Fruit fly (Drosophila melanogaster) whole organism, embryonic: ENCODE measurements around the gene CG12057.

Experiments used
- Abd-B ChIP-seq: fragments of 200-800 bp; sonication (Bioruptor generic); optimal IDR thresholded peaks from 2 replicates; lab custom pipeline; 2018; ENCODE audit warnings: missing biosample characterization, mild to moderate bottlenecking, missing genetic modification characterization, moderate library complexity
- CG10462 ChIP-seq: fragments of 200-800 bp; sonication (Bioruptor generic); optimal IDR thresholded peaks from 2 replicates; lab custom pipeline; 2016; ENCODE audit warnings: missing biosample characterization, missing genetic modification characterization
- CG12104 ChIP-seq: fragments of 200-800 bp; sonication (Bioruptor generic); optimal IDR thresholded peaks from 3 replicates; lab custom pipeline; 2016; ENCODE audit warnings: missing biosample characterization, missing genetic modification characterization
- CG13624 ChIP-seq: fragments of 200-800 bp; sonication (Bioruptor generic); optimal IDR thresholded peaks from 2 replicates; lab custom pipeline; 2016; ENCODE audit warnings: missing biosample characterization, missing genetic modification characterization
- CG13894 ChIP-seq: fragments of 200-800 bp; sonication (Bioruptor generic); optimal IDR thresholded peaks from 3 replicates; lab custom pipeline; 2018; ENCODE audit warnings: missing biosample characterization, mild to moderate bottlenecking, missing genetic modification characterization, moderate library complexity
- CG1529 ChIP-seq: fragments of 200-800 bp; sonication (Bioruptor generic); optimal IDR thresholded peaks from 3 replicates; lab custom pipeline; 2018; ENCODE audit warnings: missing biosample characterization, missing genetic modification characterization
- CG17328 ChIP-seq: fragments of 200-800 bp; sonication (Bioruptor generic); IDR thresholded peaks from 2 replicates; pipeline ENCODE4 v1.3.6; 2022; ENCODE audit warnings: missing biosample characterization, missing genetic modification characterization
- CG17359 ChIP-seq: fragments of 200-800 bp; sonication (Bioruptor generic); optimal IDR thresholded peaks from 3 replicates; lab custom pipeline; 2018; ENCODE audit warnings: missing biosample characterization, mild to moderate bottlenecking, missing genetic modification characterization, moderate library complexity
- CG17802 ChIP-seq: fragments of 200-800 bp; sonication (Bioruptor generic); optimal IDR thresholded peaks from 2 replicates; lab custom pipeline; 2018; ENCODE audit warnings: missing biosample characterization, mild to moderate bottlenecking, missing genetic modification characterization, moderate library complexity
- CG1792 ChIP-seq: fragments of 200-800 bp; sonication (Bioruptor generic); optimal IDR thresholded peaks from 2 replicates; lab custom pipeline; 2016; ENCODE audit warnings: missing biosample characterization, missing genetic modification characterization
- CG2875 ChIP-seq: fragments of 200-800 bp; sonication (Bioruptor generic); optimal IDR thresholded peaks from 2 replicates; lab custom pipeline; 2017; ENCODE audit warnings: missing biosample characterization, mild to moderate bottlenecking, missing genetic modification characterization, missing genetic modification reagents
- CG34376 ChIP-seq: fragments of 200-800 bp; sonication (Bioruptor generic); optimal IDR thresholded peaks from 2 replicates; lab custom pipeline; 2018; ENCODE audit warnings: missing biosample characterization, mild to moderate bottlenecking, missing genetic modification characterization
- CG3995 ChIP-seq: fragments of 200-800 bp; sonication (Bioruptor generic); optimal IDR thresholded peaks from 3 replicates; lab custom pipeline; 2016; ENCODE audit warnings: missing biosample characterization, missing genetic modification characterization
- CG7556 ChIP-seq: fragments of 200-800 bp; sonication (Bioruptor generic); optimal IDR thresholded peaks from 2 replicates; lab custom pipeline; 2017; ENCODE audit warnings: missing biosample characterization, mild to moderate bottlenecking, missing genetic modification characterization
- CG8478 ChIP-seq: fragments of >200 bp; optimal IDR thresholded peaks from 2 replicates; lab custom pipeline; 2018
- CG9797 ChIP-seq: fragments of 200-800 bp; sonication (Bioruptor generic); optimal IDR thresholded peaks from 3 replicates; lab custom pipeline; 2018; ENCODE audit warnings: missing biosample characterization, mild to moderate bottlenecking, missing genetic modification characterization
- CTCF ChIP-seq: fragments of 200-800 bp; sonication (Bioruptor generic); optimal IDR thresholded peaks from 2 replicates; lab custom pipeline; 2017; ENCODE audit warnings: missing biosample characterization, mild to moderate bottlenecking, missing genetic modification characterization, moderate library complexity
- CkIIα-i1 ChIP-seq: fragments of 200-800 bp; sonication (Bioruptor generic); IDR thresholded peaks from 2 replicates; pipeline ENCODE4 v1.3.6; 2022; ENCODE audit warnings: missing biosample characterization, missing genetic modification characterization
- Dbx ChIP-seq: fragments of 200-800 bp; sonication (Bioruptor generic); IDR thresholded peaks from 3 replicates; pipeline ENCODE4 v1.3.6; 2022; ENCODE audit warnings: missing biosample characterization, missing genetic modification characterization
- Fer2 ChIP-seq: fragments of 200-800 bp; sonication (Bioruptor generic); optimal IDR thresholded peaks from 2 replicates; lab custom pipeline; 2018; ENCODE audit warnings: missing biosample characterization, mild to moderate bottlenecking, missing genetic modification characterization, moderate library complexity
- GATAe ChIP-seq: fragments of 200-800 bp; sonication (Bioruptor generic); conservative IDR thresholded peaks from 2 replicates; pipeline ENCODE4 v1.3.6; 2022; ENCODE audit warnings: missing biosample characterization, missing genetic modification characterization
- Hr3 ChIP-seq: fragments of 200-800 bp; sonication (Bioruptor generic); optimal IDR thresholded peaks from 3 replicates; lab custom pipeline; 2016; ENCODE audit warnings: missing biosample characterization, missing genetic modification characterization
- Hr51 ChIP-seq, 2 experiments: fragments of 200-800 bp; sonication (Bioruptor generic); optimal IDR thresholded peaks; 2 replicates in 1 of 2; 3 replicates in 1 of 2; lab custom pipeline; 2016 to 2018; ENCODE audit warnings: missing biosample characterization in 2 of 2, missing genetic modification characterization in 2 of 2, mild to moderate bottlenecking in 1 of 2, moderate library complexity in 1 of 2
- Jarid2 ChIP-seq: fragments of 200-800 bp; sonication (Bioruptor generic); optimal IDR thresholded peaks from 3 replicates; lab custom pipeline; 2017; ENCODE audit warnings: mild to moderate bottlenecking, missing biosample characterization, missing genetic modification reagents, missing genetic modification characterization
- Mrtf ChIP-seq: fragments of 200-800 bp; sonication (Bioruptor generic); IDR thresholded peaks from 3 replicates; pipeline ENCODE4 v1.3.6; 2022; ENCODE audit warnings: missing biosample characterization, missing genetic modification characterization
- NFAT ChIP-seq: fragments of 200-800 bp; sonication (Bioruptor generic); IDR thresholded peaks from 2 replicates; pipeline ENCODE4 v1.3.6; 2022; ENCODE audit warnings: missing biosample characterization, missing genetic modification characterization
- Pdp1 ChIP-seq, 2 experiments: fragments of 200-800 bp; sonication (Bioruptor generic); optimal IDR thresholded peaks; 3 replicates each; lab custom pipeline; 2016; ENCODE audit warnings: missing biosample characterization in 2 of 2, missing genetic modification characterization in 2 of 2, mild to moderate bottlenecking in 1 of 2, moderate library complexity in 1 of 2
- Ptx1 ChIP-seq: fragments of 200-800 bp; sonication (Bioruptor generic); IDR thresholded peaks from 2 replicates; pipeline ENCODE4 v1.3.6; 2022; ENCODE audit warnings: missing biosample characterization, missing genetic modification characterization
- Stat92E ChIP-seq, 3 experiments: fragments of >200 bp in 2 of 3; fragments of 200-800 bp in 1 of 3; sonication (Bioruptor generic) in 1 of 3; optimal IDR thresholded peaks; 2 replicates each; lab custom pipeline; 2017 to 2019; ENCODE audit warnings: missing biosample characterization in 3 of 3, missing genetic modification characterization in 3 of 3, mild to moderate bottlenecking in 1 of 3, moderate library complexity in 1 of 3
- Usf ChIP-seq: fragments of 200-800 bp; sonication (Bioruptor generic); optimal IDR thresholded peaks from 2 replicates; lab custom pipeline; 2017; ENCODE audit warnings: missing genotype, missing biosample characterization, missing genetic modification characterization
- ase ChIP-seq: fragments of 200-800 bp; sonication (Bioruptor generic); IDR thresholded peaks from 3 replicates; pipeline ENCODE4 v1.3.6; 2022; ENCODE audit warnings: missing biosample characterization, missing genetic modification characterization
- ato ChIP-seq: fragments of 200-800 bp; sonication (Bioruptor generic); IDR thresholded peaks from 2 replicates; pipeline ENCODE4 v1.3.6; 2022; ENCODE audit warnings: missing biosample characterization, missing genetic modification characterization; ENCODE audit not compliant: partially characterized antibody
- caup ChIP-seq: fragments of 200-800 bp; sonication (Bioruptor generic); optimal IDR thresholded peaks from 3 replicates; lab custom pipeline; 2017; ENCODE audit warnings: missing biosample characterization, mild to moderate bottlenecking, missing genetic modification characterization, moderate library complexity; ENCODE audit not compliant: severe bottlenecking
- chinmo ChIP-seq: fragments of 200-800 bp; sonication (Bioruptor generic); IDR thresholded peaks from 4 replicates; pipeline ENCODE4 v1.3.6; 2022; ENCODE audit warnings: missing biosample characterization, missing genetic modification characterization; ENCODE audit not compliant: partially characterized antibody
- ci ChIP-seq: fragments of 200-800 bp; sonication (Bioruptor generic); IDR thresholded peaks from 3 replicates; pipeline ENCODE4 v1.3.6; 2022; ENCODE audit warnings: missing biosample characterization, missing genetic modification characterization
- exex ChIP-seq: fragments of 200-800 bp; sonication (Bioruptor generic); optimal IDR thresholded peaks from 4 replicates; lab custom pipeline; 2018; ENCODE audit warnings: missing biosample characterization, mild to moderate bottlenecking, missing genetic modification characterization, moderate library complexity
- eyg ChIP-seq: fragments of 200-800 bp; sonication (Bioruptor generic); optimal IDR thresholded peaks from 3 replicates; lab custom pipeline; 2016; ENCODE audit warnings: missing biosample characterization, missing genetic modification characterization
- ftz-f1 ChIP-seq: fragments of 200-800 bp; sonication (Bioruptor generic); optimal IDR thresholded peaks from 2 replicates; lab custom pipeline; 2016; ENCODE audit warnings: missing biosample characterization, missing genetic modification characterization
- inv ChIP-seq: fragments of 200-800 bp; sonication (Bioruptor generic); IDR thresholded peaks from 2 replicates; pipeline ENCODE4 v1.3.6; 2022; ENCODE audit warnings: missing biosample characterization, missing genetic modification characterization; ENCODE audit not compliant: partially characterized antibody
- jing ChIP-seq: fragments of 200-800 bp; sonication (Bioruptor generic); optimal IDR thresholded peaks from 2 replicates; lab custom pipeline; 2018; ENCODE audit warnings: missing biosample characterization, mild to moderate bottlenecking, missing genetic modification characterization
- kah ChIP-seq: fragments of 200-800 bp; sonication (Bioruptor generic); optimal IDR thresholded peaks from 2 replicates; lab custom pipeline; 2018; ENCODE audit warnings: missing biosample characterization, mild to moderate bottlenecking, missing genetic modification characterization
- otp ChIP-seq: fragments of 200-800 bp; sonication (Bioruptor generic); IDR thresholded peaks from 3 replicates; pipeline ENCODE4, ENCODE4 v1.3.6; 2022; ENCODE audit warnings: missing biosample characterization, missing genetic modification characterization
- run ChIP-seq: fragments of 200-800 bp; sonication (Bioruptor generic); optimal IDR thresholded peaks from 3 replicates; lab custom pipeline; 2018; ENCODE audit warnings: missing biosample characterization, mild to moderate bottlenecking, missing genetic modification characterization
- scrt ChIP-seq: fragments of 200-800 bp; sonication (Bioruptor generic); optimal IDR thresholded peaks from 2 replicates; lab custom pipeline; 2018; ENCODE audit warnings: missing biosample characterization, mild to moderate bottlenecking, missing genetic modification characterization, moderate library complexity
- sens ChIP-seq: fragments of 200-800 bp; sonication (Bioruptor generic); peaks from one replicate; lab custom pipeline; 2016; ENCODE audit warnings: missing biosample characterization, missing genetic modification characterization
- sisA ChIP-seq: fragments of 200-800 bp; sonication (Bioruptor generic); IDR thresholded peaks from 2 replicates; pipeline ENCODE4 v1.3.6; 2022; ENCODE audit warnings: missing biosample characterization, missing genetic modification characterization
- slou ChIP-seq: fragments of 200-800 bp; sonication (Bioruptor generic); optimal IDR thresholded peaks from 3 replicates; lab custom pipeline; 2016; ENCODE audit warnings: missing biosample characterization, missing genetic modification characterization
- so ChIP-seq: fragments of 200-800 bp; sonication (Bioruptor generic); IDR thresholded peaks from 3 replicates; pipeline ENCODE4 v1.3.6; 2022; ENCODE audit warnings: missing biosample characterization, missing genetic modification characterization
- sqz ChIP-seq: fragments of 200-800 bp; sonication (Bioruptor generic); optimal IDR thresholded peaks from 3 replicates; lab custom pipeline; 2018; ENCODE audit warnings: missing biosample characterization, mild to moderate bottlenecking, missing genetic modification characterization
- sug ChIP-seq: fragments of 200-800 bp; optimal IDR thresholded peaks from 2 replicates; lab custom pipeline; 2019; ENCODE audit warnings: missing biosample characterization, mild to moderate bottlenecking, missing genetic modification characterization, moderate library complexity
- zen2 ChIP-seq: fragments of 200-800 bp; sonication (Bioruptor generic); IDR thresholded peaks from 3 replicates; pipeline ENCODE4 v1.3.6; 2022; ENCODE audit warnings: missing biosample characterization, missing genetic modification characterization; ENCODE audit not compliant: partially characterized antibody

CG12057 gene

DNA sequence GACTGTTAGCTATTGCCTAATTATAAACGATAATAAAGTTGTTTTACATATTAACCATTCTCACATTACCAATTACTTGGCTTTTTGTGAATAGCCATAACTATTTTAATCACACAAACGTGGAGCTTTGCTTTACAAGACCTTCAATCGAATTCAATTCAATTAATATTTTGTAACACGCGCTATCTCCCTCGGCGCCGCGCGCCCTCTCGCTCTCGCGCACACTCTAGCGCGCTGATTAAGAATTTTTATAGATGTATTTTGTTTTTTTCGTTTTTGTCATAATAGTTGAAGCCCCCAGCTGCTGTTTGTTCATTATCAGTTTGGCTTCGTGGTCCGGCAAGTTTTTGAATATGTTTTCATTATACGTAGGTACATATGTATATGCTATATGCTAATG lies 9.6 kb downstream of the CG12057 start (continued):
- no peak for TF ChIP-seq CG12104 (GFP tag; lab: Kevin White, UChicago)
- TF ChIP-seq sqz: peak; percentile 29
- TF ChIP-seq CG2875 (GFP tag; lab: Kevin White, UChicago): no peak
- TF ChIP-seq CG17328 (GFP tag; lab: Robert Waterston, UW): no peak
- no peak for TF ChIP-seq Abd-B (GFP tag; lab: Kevin White, UChicago)
- TF ChIP-seq inv: no peak
- peak; percentile 60; the same call in 1 of the 2 replicates for TF ChIP-seq GATAe
- TF ChIP-seq CG17359 (tag; lab: Kevin White, UChicago): no peak
- TF ChIP-seq NFAT (GFP tag; lab: Robert Waterston, UW): no peak
- no peak for TF ChIP-seq Hr51 (GFP tag; optimal IDR thresholded peaks at IDR 0.05; lab: Kevin White, UChicago)
- no peak for TF ChIP-seq CG3995 (GFP tag; lab: Kevin White, UChicago)
- no peak for TF ChIP-seq CG1529
- TF ChIP-seq exex (tag; lab: Kevin White, UChicago): peak; percentile 85
- no peak for TF ChIP-seq ase (GFP tag; lab: Robert Waterston, UW)
- TF ChIP-seq Ptx1 (GFP tag; lab: Robert Waterston, UW): no peak
- no peak for TF ChIP-seq ato (GFP tag; lab: Robert Waterston, UW)
- TF ChIP-seq CG13624 (GFP tag; lab: Kevin White, UChicago): no peak
- no peak for TF ChIP-seq sens
- peak; percentile 95 for TF ChIP-seq sug (tag; lab: Kevin White, UChicago)
- TF ChIP-seq chinmo (GFP tag; lab: Robert Waterston, UW): 0 out of 4 replicates have a peak, but pooled peaks have one; percentile 33
- TF ChIP-seq Hr3 (GFP tag; lab: Kevin White, UChicago): no peak
- TF ChIP-seq CG1792 (GFP tag; lab: Kevin White, UChicago): no peak
- no peak for TF ChIP-seq otp (GFP tag; lab: Robert Waterston, UW)
- no peak for TF ChIP-seq CG7556 (GFP tag; lab: Kevin White, UChicago)
- TF ChIP-seq CG10462 (GFP tag; lab: Kevin White, UChicago): no peak
- no peak for TF ChIP-seq ci (GFP tag; lab: Robert Waterston, UW)
- no peak for TF ChIP-seq Stat92E (GFP tag; optimal IDR thresholded peaks at IDR 0.05; lab: Kevin White, UChicago)
- TF ChIP-seq jing (GFP tag; lab: Kevin White, UChicago): no peak
- TF ChIP-seq ftz-f1 (GFP tag; lab: Kevin White, UChicago): peak; percentile 83
- no peak for TF ChIP-seq CG17802 (tag; lab: Kevin White, UChicago)
- TF ChIP-seq Fer2 (tag; lab: Kevin White, UChicago): no peak
- peak; percentile 11 for TF ChIP-seq caup (GFP tag; lab: Kevin White, UChicago)
- no peak for TF ChIP-seq CkIIα-i1 (GFP tag; lab: Robert Waterston, UW)
- TF ChIP-seq so: no peak
- no peak for TF ChIP-seq Jarid2 (GFP tag; lab: Kevin White, UChicago)
- TF ChIP-seq CTCF: no peak
- TF ChIP-seq Mrtf: no peak
- no peak for TF ChIP-seq scrt (GFP tag; lab: Kevin White, UChicago)
- TF ChIP-seq kah: no peak
- no peak for TF ChIP-seq Dbx (GFP tag; lab: Robert Waterston, UW)
- TF ChIP-seq sisA (GFP tag; lab: Robert Waterston, UW): no peak
- no peak for TF ChIP-seq slou (GFP tag; lab: Kevin White, UChicago)
- no peak for TF ChIP-seq CG8478 (lab: Kevin White, UChicago)
- TF ChIP-seq Usf: no peak
- peak in 1 of 2 experiments; percentile 80 for TF ChIP-seq Pdp1 (GFP tag; optimal IDR thresholded peaks at IDR 0.05; lab: Kevin White, UChicago)
- TF ChIP-seq zen2 (GFP tag; lab: Robert Waterston, UW): no peak
- peak; percentile 1 for TF ChIP-seq CG13894 (tag; lab: Kevin White, UChicago)
- peak; percentile 86 for TF ChIP-seq CG34376 (GFP tag; lab: Kevin White, UChicago)
- TF ChIP-seq eyg: no peak
- no peak for TF ChIP-seq CG9797 (GFP tag; lab: Kevin White, UChicago)
- no peak for TF ChIP-seq run (tag; lab: Kevin White, UChicago)
